Worm (Caenorhabditis elegans) whole organism, mixed stage, embryonic: ENCODE results near the gene K03B8.11.

ENCODE experiments used
- blmp-1 ChIP-seq: fragments of 150-350 bp; optimal IDR thresholded peaks from 2 replicates; lab custom pipeline; 2014; ENCODE audit warnings: missing biosample characterization, missing genetic modification characterization
- ceh-83 ChIP-seq: fragments of 200-800 bp; sonication (Bioruptor generic); optimal IDR thresholded peaks from 2 replicates; lab custom pipeline; 2018; ENCODE audit warnings: mild to moderate bottlenecking, missing genetic modification characterization, missing compliant biosample characterization
- drap-1 ChIP-seq: fragments of 200-800 bp; sonication (Bioruptor generic); optimal IDR thresholded peaks from 3 replicates; lab custom pipeline; 2018; ENCODE audit warnings: mild to moderate bottlenecking, missing genetic modification characterization, missing compliant biosample characterization
- elt-1 ChIP-seq: sonication (generic microtip); optimal IDR thresholded peaks from 2 replicates; lab custom pipeline; 2017; ENCODE audit warnings: missing genetic modification characterization, mild to moderate bottlenecking, missing compliant biosample characterization, antibody characterized with exemption, moderate library complexity, borderline replicate concordance; ENCODE audit not compliant: insufficient read depth
- elt-3 ChIP-seq: fragments of 150-350 bp; optimal IDR thresholded peaks from 2 replicates; lab custom pipeline; 2014; ENCODE audit warnings: missing biosample characterization, missing genetic modification characterization
- lin-13 ChIP-seq: fragments of 150-350 bp; optimal IDR thresholded peaks from 2 replicates; lab custom pipeline; 2014; ENCODE audit warnings: missing biosample characterization, missing genetic modification characterization
- mab-5 ChIP-seq: fragments of 150-350 bp; optimal IDR thresholded peaks from 2 replicates; lab custom pipeline; 2014; ENCODE audit warnings: missing biosample characterization, missing genetic modification characterization
- mls-2 ChIP-seq: sonication (generic microtip); optimal IDR thresholded peaks from 2 replicates; lab custom pipeline; 2016; ENCODE audit warnings: mild to moderate bottlenecking, missing genetic modification characterization, moderate library complexity, missing compliant biosample characterization
- nhr-2 ChIP-seq: fragments of 150-350 bp; optimal IDR thresholded peaks from 2 replicates; lab custom pipeline; 2014; ENCODE audit warnings: missing biosample characterization, missing genetic modification characterization
- tbx-8 ChIP-seq: fragments of 200-800 bp; sonication (Bioruptor generic); optimal IDR thresholded peaks from 2 replicates; lab custom pipeline; 2018; ENCODE audit warnings: mild to moderate bottlenecking, missing genetic modification characterization, moderate library complexity, missing compliant biosample characterization
- unc-39 ChIP-seq: fragments of 150-350 bp; optimal IDR thresholded peaks from 2 replicates; lab custom pipeline; 2014; ENCODE audit warnings: missing biosample characterization, missing genetic modification characterization
- unc-62 ChIP-seq: fragments of 150-350 bp; optimal IDR thresholded peaks from 2 replicates; lab custom pipeline; 2014; ENCODE audit warnings: missing biosample characterization, missing genetic modification reagents, missing genetic modification characterization
- ztf-11 ChIP-seq: fragments of 150-350 bp; optimal IDR thresholded peaks from 2 replicates; lab custom pipeline; 2014; ENCODE audit warnings: missing biosample characterization, missing genetic modification characterization

ce11 chrV:11354264-11354663, 36.0 kb downstream of the K03B8.11 start:
- TF ChIP-seq ztf-11 (tag; lab: Kevin White, UChicago) (no peak), elt-1 (no peak), nhr-2 (tag; lab: Kevin White, UChicago) (no peak), unc-39 (tag; lab: Kevin White, UChicago) (no peak), unc-62 (GFP tag; lab: Kevin White, UChicago) (no peak), blmp-1 (tag; lab: Kevin White, UChicago) (no peak), drap-1 (GFP tag; lab: Kevin White, UChicago) (no peak), mab-5 (tag; lab: Kevin White, UChicago) (no peak), ceh-83 (GFP tag; lab: Kevin White, UChicago) (no peak), lin-13 (tag; lab: Kevin White, UChicago) (no peak), mls-2 (tag; lab: Kevin White, UChicago) (no peak), elt-3 (no peak), tbx-8 (GFP tag; lab: Kevin White, UChicago) (no peak)
